Worm (Caenorhabditis elegans) whole organism, mixed stage, embryonic: ENCODE results near the gene srg-22.
"Not testable (repeated sequence)": the region's sequence is repeated elsewhere in the genome, so short reads cannot be mapped to it uniquely, and the experiment has no call there.

ENCODE experiments used
- M03D4.4 ChIP-seq: sonication (generic microtip); optimal IDR thresholded peaks from 2 replicates; lab custom pipeline; 2017; ENCODE audit warnings: mild to moderate bottlenecking, missing genetic modification characterization, missing compliant biosample characterization
- bed-3 ChIP-seq: fragments of 200-800 bp; sonication (Bioruptor generic); optimal IDR thresholded peaks from 3 replicates; lab custom pipeline; 2018; ENCODE audit warnings: mild to moderate bottlenecking, missing genetic modification characterization, moderate library complexity, missing compliant biosample characterization
- blmp-1 ChIP-seq: fragments of 150-350 bp; optimal IDR thresholded peaks from 2 replicates; lab custom pipeline; 2014; ENCODE audit warnings: missing biosample characterization, missing genetic modification characterization
- ceh-39 ChIP-seq: fragments of 150-350 bp; optimal IDR thresholded peaks from 2 replicates; lab custom pipeline; 2014; ENCODE audit warnings: missing biosample characterization, missing genetic modification characterization
- ceh-43 ChIP-seq: fragments of 200-800 bp; sonication (Bioruptor generic); optimal IDR thresholded peaks from 2 replicates; lab custom pipeline; 2018; ENCODE audit warnings: mild to moderate bottlenecking, missing genetic modification characterization, moderate library complexity, missing compliant biosample characterization
- ceh-83 ChIP-seq: fragments of 200-800 bp; sonication (Bioruptor generic); optimal IDR thresholded peaks from 2 replicates; lab custom pipeline; 2018; ENCODE audit warnings: mild to moderate bottlenecking, missing genetic modification characterization, missing compliant biosample characterization
- cnd-1 ChIP-seq: fragments of 200-800 bp; sonication (Bioruptor generic); optimal IDR thresholded peaks from 2 replicates; lab custom pipeline; 2018; ENCODE audit warnings: mild to moderate bottlenecking, missing genetic modification characterization, missing compliant biosample characterization
- drap-1 ChIP-seq: fragments of 200-800 bp; sonication (Bioruptor generic); optimal IDR thresholded peaks from 3 replicates; lab custom pipeline; 2018; ENCODE audit warnings: mild to moderate bottlenecking, missing genetic modification characterization, missing compliant biosample characterization
- elt-1 ChIP-seq: sonication (generic microtip); optimal IDR thresholded peaks from 2 replicates; lab custom pipeline; 2017; ENCODE audit warnings: missing genetic modification characterization, mild to moderate bottlenecking, missing compliant biosample characterization, antibody characterized with exemption, moderate library complexity, borderline replicate concordance; ENCODE audit not compliant: insufficient read depth
- elt-3 ChIP-seq: fragments of 150-350 bp; optimal IDR thresholded peaks from 2 replicates; lab custom pipeline; 2014; ENCODE audit warnings: missing biosample characterization, missing genetic modification characterization
- flh-1 ChIP-seq: fragments of 200-800 bp; sonication (Bioruptor generic); optimal IDR thresholded peaks from 2 replicates; lab custom pipeline; 2018; ENCODE audit warnings: mild to moderate bottlenecking, missing genetic modification characterization, moderate library complexity, missing compliant biosample characterization
- ham-2 ChIP-seq: fragments of 200-800 bp; sonication (Bioruptor generic); optimal IDR thresholded peaks from 2 replicates; lab custom pipeline; 2018; ENCODE audit warnings: mild to moderate bottlenecking, missing genetic modification characterization, missing compliant biosample characterization
- hlh-1 ChIP-seq: fragments of 150-350 bp; optimal IDR thresholded peaks from 2 replicates; lab custom pipeline; 2014; ENCODE audit warnings: missing biosample characterization, missing genetic modification reagents, missing genetic modification characterization
- lin-13 ChIP-seq: fragments of 150-350 bp; optimal IDR thresholded peaks from 2 replicates; lab custom pipeline; 2014; ENCODE audit warnings: missing biosample characterization, missing genetic modification characterization
- lin-32 ChIP-seq: fragments of 200-800 bp; sonication (Bioruptor generic); optimal IDR thresholded peaks from 2 replicates; lab custom pipeline; 2018; ENCODE audit warnings: mild to moderate bottlenecking, missing genetic modification characterization, missing compliant biosample characterization
- lsy-2 ChIP-seq: fragments of 150-350 bp; optimal IDR thresholded peaks from 2 replicates; lab custom pipeline; 2014; ENCODE audit warnings: missing biosample characterization, missing genetic modification characterization
- mab-5 ChIP-seq: fragments of 150-350 bp; optimal IDR thresholded peaks from 2 replicates; lab custom pipeline; 2014; ENCODE audit warnings: missing biosample characterization, missing genetic modification characterization
- mep-1 ChIP-seq: fragments of 150-350 bp; optimal IDR thresholded peaks from 2 replicates; lab custom pipeline; 2017; ENCODE audit warnings: missing biosample characterization, missing genetic modification reagents, missing genetic modification characterization, inconsistent platforms
- mls-2 ChIP-seq: sonication (generic microtip); optimal IDR thresholded peaks from 2 replicates; lab custom pipeline; 2016; ENCODE audit warnings: mild to moderate bottlenecking, missing genetic modification characterization, moderate library complexity, missing compliant biosample characterization
- nhr-12 ChIP-seq: fragments of 150-350 bp; optimal IDR thresholded peaks from 2 replicates; lab custom pipeline; 2014; ENCODE audit warnings: missing biosample characterization, missing genetic modification characterization
- nhr-2 ChIP-seq: fragments of 150-350 bp; optimal IDR thresholded peaks from 2 replicates; lab custom pipeline; 2014; ENCODE audit warnings: missing biosample characterization, missing genetic modification characterization
- nhr-237 ChIP-seq: fragments of 150-350 bp; optimal IDR thresholded peaks from 2 replicates; lab custom pipeline; 2014; ENCODE audit warnings: missing biosample characterization, missing genetic modification characterization
- nhr-28 ChIP-seq: fragments of 150-350 bp; optimal IDR thresholded peaks from 2 replicates; lab custom pipeline; 2014; ENCODE audit warnings: missing biosample characterization, missing genetic modification characterization
- nhr-76 ChIP-seq: sonication (generic microtip); optimal IDR thresholded peaks from 2 replicates; lab custom pipeline; 2017; ENCODE audit warnings: missing biosample characterization, missing genetic modification characterization
- pha-4 ChIP-seq: fragments of 150-350 bp; optimal IDR thresholded peaks from 2 replicates; lab custom pipeline; 2018; ENCODE audit warnings: missing biosample characterization, missing genetic modification reagents, missing genetic modification characterization
- sem-2 ChIP-seq: fragments of 200-800 bp; sonication (Bioruptor generic); optimal IDR thresholded peaks from 2 replicates; lab custom pipeline; 2018; ENCODE audit warnings: mild to moderate bottlenecking, missing genetic modification characterization, missing compliant biosample characterization
- snpc-4 ChIP-seq: fragments of 150-350 bp; optimal IDR thresholded peaks from 2 replicates; lab custom pipeline; 2014; ENCODE audit warnings: missing biosample characterization, missing genetic modification characterization
- sptf-1 ChIP-seq: sonication (generic microtip); optimal IDR thresholded peaks from 2 replicates; lab custom pipeline; 2017; ENCODE audit warnings: mild to moderate bottlenecking, missing genetic modification characterization, moderate library complexity, missing compliant biosample characterization
- tbx-8 ChIP-seq: fragments of 200-800 bp; sonication (Bioruptor generic); optimal IDR thresholded peaks from 2 replicates; lab custom pipeline; 2018; ENCODE audit warnings: mild to moderate bottlenecking, missing genetic modification characterization, moderate library complexity, missing compliant biosample characterization
- unc-120 ChIP-seq: sonication (generic microtip); optimal IDR thresholded peaks from 2 replicates; lab custom pipeline; 2017; ENCODE audit warnings: missing genetic modification characterization, missing compliant biosample characterization; ENCODE audit not compliant: poor library complexity, severe bottlenecking
- unc-62 ChIP-seq: fragments of 150-350 bp; optimal IDR thresholded peaks from 2 replicates; lab custom pipeline; 2014; ENCODE audit warnings: missing biosample characterization, missing genetic modification reagents, missing genetic modification characterization
- zip-8 ChIP-seq: fragments of 150-350 bp; optimal IDR thresholded peaks from 2 replicates; lab custom pipeline; 2014; ENCODE audit warnings: missing biosample characterization, missing genetic modification characterization
- ztf-11 ChIP-seq: fragments of 150-350 bp; optimal IDR thresholded peaks from 2 replicates; lab custom pipeline; 2014; ENCODE audit warnings: missing biosample characterization, missing genetic modification characterization

srg-22 gene

ce11 chrII:3093352-3093751 lies at the start of gene srg-22:
Gene srg-22, minus strand, starts transcription at chrII:3093452.
- TF ChIP-seq blmp-1 (tag; lab: Kevin White, UChicago) (no peak), snpc-4 (no peak), M03D4.4 (tag; lab: Kevin White, UChicago) (no peak), unc-62 (GFP tag; lab: Kevin White, UChicago) (no peak), ceh-43 (no peak), drap-1 (GFP tag; lab: Kevin White, UChicago) (no peak), ham-2 (no peak), mep-1 (tag; lab: Kevin White, UChicago) (no peak), sptf-1 (tag; lab: Kevin White, UChicago) (no peak), nhr-28 (tag; lab: Kevin White, UChicago) (no peak), flh-1 (no peak), sem-2 (GFP tag; lab: Kevin White, UChicago) (no peak), lsy-2 (no peak), elt-1 (tag; lab: Kevin White, UChicago) (no peak), bed-3 (GFP tag; lab: Kevin White, UChicago) (no peak), lin-13 (no peak), mls-2 (tag; lab: Kevin White, UChicago) (no peak), ztf-11 (tag; lab: Kevin White, UChicago) (no peak), lin-32 (GFP tag; lab: Kevin White, UChicago) (no peak), nhr-2 (tag; lab: Kevin White, UChicago) (no peak)

ce11 chrII:3142855-3143254 lies 49.6 kb upstream of the srg-22 start, which contains the start of gene sri-42:
Gene sri-42, minus strand, starts transcription at chrII:3142955.
- not testable (repeated sequence) for TF ChIP-seq blmp-1 (tag; lab: Kevin White, UChicago); mab-5; unc-62 (GFP tag; lab: Kevin White, UChicago)

- TF ChIP-seq unc-120: no peak
- TF ChIP-seq M03D4.4 (tag; lab: Kevin White, UChicago): no peak
- TF ChIP-seq zip-8 (tag; lab: Kevin White, UChicago): no peak
- no peak for TF ChIP-seq hlh-1 (tag; lab: Kevin White, UChicago)
- no peak for TF ChIP-seq snpc-4
- TF ChIP-seq lin-13: no peak
- no peak for TF ChIP-seq bed-3 (GFP tag; lab: Kevin White, UChicago)
- TF ChIP-seq pha-4: no peak
- TF ChIP-seq ceh-39 (tag; lab: Kevin White, UChicago): no peak
- no peak for TF ChIP-seq mls-2 (tag; lab: Kevin White, UChicago)
- TF ChIP-seq tbx-8 (GFP tag; lab: Kevin White, UChicago): no peak
- TF ChIP-seq nhr-12: no peak
- no peak for TF ChIP-seq ceh-83 (GFP tag; lab: Kevin White, UChicago)
- no peak for TF ChIP-seq drap-1 (GFP tag; lab: Kevin White, UChicago)
- no peak for TF ChIP-seq lsy-2
- TF ChIP-seq unc-62 (GFP tag; lab: Kevin White, UChicago): no peak
- no peak for TF ChIP-seq cnd-1
- TF ChIP-seq sem-2 (GFP tag; lab: Kevin White, UChicago): no peak
- TF ChIP-seq elt-3 (tag; lab: Kevin White, UChicago): no peak
- no peak for TF ChIP-seq mab-5
- TF ChIP-seq, all 35 proteins: peak for 0
These were observed 44.6 kb upstream of the srg-22 start, which contains the start of gene sri-54 for ce11 chrII:3137804-3138203. Gene sri-54, minus strand, starts transcription at chrII:3137904.

ce11 chrII:3135293-3135692 lies 42.0 kb upstream of the srg-22 start:
- TF ChIP-seq drap-1 (GFP tag; lab: Kevin White, UChicago): no peak
- TF ChIP-seq lin-32 (GFP tag; lab: Kevin White, UChicago): no peak
- TF ChIP-seq M03D4.4 (tag; lab: Kevin White, UChicago): no peak
- TF ChIP-seq tbx-8 (GFP tag; lab: Kevin White, UChicago): no peak
- no peak for TF ChIP-seq nhr-2 (tag; lab: Kevin White, UChicago)
- no peak for TF ChIP-seq ceh-43
- no peak for TF ChIP-seq nhr-237 (tag; lab: Kevin White, UChicago)
- TF ChIP-seq hlh-1 (tag; lab: Kevin White, UChicago): no peak
- TF ChIP-seq lsy-2: no peak

- TF ChIP-seq ceh-43 (no peak), ham-2 (no peak), drap-1 (GFP tag; lab: Kevin White, UChicago) (no peak), nhr-76 (no peak), sptf-1 (tag; lab: Kevin White, UChicago) (no peak), mls-2 (tag; lab: Kevin White, UChicago) (no peak), zip-8 (tag; lab: Kevin White, UChicago) (no peak), elt-1 (tag; lab: Kevin White, UChicago) (no peak), lsy-2 (no peak), sem-2 (GFP tag; lab: Kevin White, UChicago) (no peak), unc-120 (no peak), lin-32 (GFP tag; lab: Kevin White, UChicago) (no peak), nhr-12 (no peak), nhr-2 (tag; lab: Kevin White, UChicago) (no peak), bed-3 (GFP tag; lab: Kevin White, UChicago) (no peak), tbx-8 (GFP tag; lab: Kevin White, UChicago) (no peak)
- TF ChIP-seq, all 35 proteins: peak for 0
These were observed 35.8 kb upstream of the srg-22 start, which contains the start of gene chil-24 for ce11 chrII:3129007-3129406. Gene chil-24, plus strand, starts transcription at chrII:3129162.
